Worm (Caenorhabditis elegans): ENCODE results near the gene pap-1.

DNA sequence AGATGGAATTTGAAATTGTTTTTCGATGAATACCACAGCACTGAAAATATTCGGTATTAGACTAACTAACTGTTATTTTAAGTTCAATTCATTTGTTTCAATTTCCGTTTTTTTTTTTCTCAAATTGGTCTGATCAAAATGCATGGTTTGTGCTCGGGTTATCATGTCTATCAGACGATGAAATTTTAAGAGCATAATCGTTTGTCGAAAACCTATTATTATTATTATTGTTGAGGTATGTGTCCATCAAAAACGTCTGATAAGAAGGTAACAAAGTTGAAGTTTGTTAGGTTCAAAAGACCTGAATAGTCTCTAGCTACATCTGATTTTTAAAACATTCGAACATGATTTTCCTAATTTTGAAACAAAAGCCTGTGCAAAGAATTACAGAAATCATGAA, 42.2 kb downstream of the pap-1 start:
- TF ChIP-seq cog-1 (tag; optimal IDR thresholded peaks at IDR 0.05) (no peak), T22C8.4 (GFP tag; IDR thresholded peaks at IDR 0.05) (no peak), ref-1 (GFP tag; conservative IDR thresholded peaks at IDR 0.05) (no peak), flt-1 (GFP tag; IDR thresholded peaks at IDR 0.05) (no peak), ztf-29 (GFP tag; IDR thresholded peaks at IDR 0.05) (no peak), med-1 (GFP tag; optimal IDR thresholded peaks at IDR 0.05; ENCODE audit: insufficient read depth) (no peak)

All from whole organism, midembryonic.